Fruit fly (Drosophila melanogaster) whole organism, embryonic: ENCODE data around the gene Pcif1.
A peak's percentile ranks its signal among the peaks of the same experiment; 100 is the strongest.

Experiments
- B-H1 ChIP-seq: fragments of 200-800 bp; sonication (Bioruptor generic); IDR thresholded peaks from 3 replicates; pipeline ENCODE4 v1.3.6; 2022; ENCODE audit warnings: missing biosample characterization, missing genetic modification characterization
- BtbVII ChIP-seq: fragments of 200-800 bp; sonication (Bioruptor generic); optimal IDR thresholded peaks from 3 replicates; lab custom pipeline; 2017; ENCODE audit warnings: missing biosample characterization, mild to moderate bottlenecking, missing genetic modification characterization
- Bteb2 ChIP-seq: fragments of 200-800 bp; sonication (Bioruptor generic); optimal IDR thresholded peaks from 2 replicates; lab custom pipeline; 2016; ENCODE audit warnings: missing biosample characterization, missing genetic modification characterization
- CG10366 ChIP-seq: fragments of 200-800 bp; sonication (Bioruptor generic); IDR thresholded peaks from 2 replicates; pipeline ENCODE4 v1.3.6; 2022; ENCODE audit warnings: missing biosample characterization, missing genetic modification characterization
- CG10654 ChIP-seq: fragments of 200-800 bp; sonication (Bioruptor generic); optimal IDR thresholded peaks from 2 replicates; lab custom pipeline; 2016; ENCODE audit warnings: missing biosample characterization, missing genetic modification characterization
- CG10959 ChIP-seq: fragments of 200-800 bp; sonication (Bioruptor generic); IDR thresholded peaks from 2 replicates; pipeline ENCODE4 v1.3.6; 2022; ENCODE audit warnings: missing biosample characterization, missing genetic modification characterization
- CG11085 ChIP-seq: fragments of 200-800 bp; sonication (Bioruptor generic); IDR thresholded peaks from 2 replicates; pipeline ENCODE4 v1.3.6; 2022; ENCODE audit warnings: missing biosample characterization, missing genetic modification characterization
- CG11696 ChIP-seq: fragments of 200-800 bp; sonication (Bioruptor generic); IDR thresholded peaks from 2 replicates; pipeline ENCODE4 v1.3.6; 2022; ENCODE audit warnings: missing biosample characterization, missing genetic modification characterization
- CG12071 ChIP-seq: fragments of 200-800 bp; sonication (Bioruptor generic); optimal IDR thresholded peaks from 3 replicates; lab custom pipeline; 2018; ENCODE audit warnings: missing biosample characterization, mild to moderate bottlenecking, missing genetic modification characterization
- CG12155 ChIP-seq: fragments of 200-800 bp; sonication (Bioruptor generic); optimal IDR thresholded peaks from 3 replicates; lab custom pipeline; 2016; ENCODE audit warnings: missing biosample characterization, missing genetic modification characterization
- CG12942 ChIP-seq: fragments of 200-800 bp; sonication (Bioruptor generic); optimal IDR thresholded peaks from 3 replicates; lab custom pipeline; 2016; ENCODE audit warnings: missing biosample characterization, missing genetic modification characterization
- CG14965 ChIP-seq: fragments of 200-800 bp; sonication (Bioruptor generic); optimal IDR thresholded peaks from 2 replicates; lab custom pipeline; 2016; ENCODE audit warnings: missing biosample characterization, missing genetic modification characterization, borderline replicate concordance
- CG6272 ChIP-seq: fragments of 200-800 bp; sonication (Bioruptor generic); IDR thresholded peaks from 2 replicates; pipeline ENCODE4 v1.3.6; 2022; ENCODE audit warnings: missing biosample characterization, missing genetic modification characterization
- CG6813 ChIP-seq: fragments of 200-800 bp; sonication (Bioruptor generic); optimal IDR thresholded peaks from 2 replicates; lab custom pipeline; 2017; ENCODE audit warnings: missing biosample characterization, missing genetic modification characterization, mild to moderate bottlenecking, moderate library complexity, missing genetic modification reagents
- Dek ChIP-seq: fragments of 200-800 bp; sonication (Bioruptor generic); optimal IDR thresholded peaks from 3 replicates; lab custom pipeline; 2019; ENCODE audit warnings: missing biosample characterization, mild to moderate bottlenecking, missing genetic modification characterization, moderate library complexity
- E2f1 ChIP-seq: fragments of 200-800 bp; sonication (Bioruptor generic); IDR thresholded peaks from 2 replicates; pipeline ENCODE4 v1.3.6; 2022; ENCODE audit warnings: missing biosample characterization, missing genetic modification characterization
- Eip74EF ChIP-seq, 2 experiments: fragments of 200-800 bp in 1 of 2; fragments of >200 bp in 1 of 2; sonication (Bioruptor generic) in 1 of 2; optimal IDR thresholded peaks; 2 replicates each; lab custom pipeline; 2017 to 2019; ENCODE audit warnings: missing biosample characterization in 2 of 2, missing genetic modification characterization in 2 of 2, mild to moderate bottlenecking in 1 of 2, moderate library complexity in 1 of 2
- Ets97D ChIP-seq: fragments of 200-800 bp; sonication (Bioruptor generic); optimal IDR thresholded peaks from 3 replicates; lab custom pipeline; 2016; ENCODE audit warnings: missing biosample characterization, missing genetic modification characterization
- H15 ChIP-seq: fragments of 200-800 bp; sonication (Bioruptor generic); IDR thresholded peaks from 3 replicates; pipeline ENCODE4 v1.3.6; 2022; ENCODE audit warnings: missing biosample characterization, missing genetic modification characterization
- HLH4C ChIP-seq: fragments of 200-800 bp; sonication (Bioruptor generic); IDR thresholded peaks from 3 replicates; pipeline ENCODE4 v1.3.6; 2022; ENCODE audit warnings: missing biosample characterization, missing genetic modification characterization; ENCODE audit not compliant: partially characterized antibody
- Poxn ChIP-seq: fragments of 200-800 bp; sonication (Bioruptor generic); IDR thresholded peaks from 2 replicates; pipeline ENCODE4 v1.3.6; 2022; ENCODE audit warnings: missing biosample characterization, missing genetic modification characterization
- Sox102F ChIP-seq: fragments of 200-800 bp; sonication (Bioruptor generic); optimal IDR thresholded peaks from 2 replicates; lab custom pipeline; 2018; ENCODE audit warnings: missing biosample characterization, mild to moderate bottlenecking, missing genetic modification characterization, moderate library complexity
- Usf ChIP-seq: fragments of 200-800 bp; sonication (Bioruptor generic); optimal IDR thresholded peaks from 2 replicates; lab custom pipeline; 2017; ENCODE audit warnings: missing genotype, missing biosample characterization, missing genetic modification characterization
- ab ChIP-seq: fragments of 200-800 bp; sonication (Bioruptor generic); optimal IDR thresholded peaks from 2 replicates; lab custom pipeline; 2016; ENCODE audit warnings: missing biosample characterization, missing genetic modification characterization
- chinmo ChIP-seq: fragments of 200-800 bp; sonication (Bioruptor generic); IDR thresholded peaks from 4 replicates; pipeline ENCODE4 v1.3.6; 2022; ENCODE audit warnings: missing biosample characterization, missing genetic modification characterization; ENCODE audit not compliant: partially characterized antibody
- croc ChIP-seq: fragments of 200-800 bp; sonication (Bioruptor generic); conservative IDR thresholded peaks from 3 replicates; pipeline ENCODE4 v1.3.6; 2022; ENCODE audit warnings: missing biosample characterization, missing genetic modification characterization
- dati ChIP-seq: fragments of 200-800 bp; sonication (Bioruptor generic); IDR thresholded peaks from 2 replicates; pipeline ENCODE4 v1.3.6; 2022; ENCODE audit warnings: missing biosample characterization, missing genetic modification characterization
- dmrt99B ChIP-seq: fragments of 200-800 bp; sonication (Bioruptor generic); optimal IDR thresholded peaks from 2 replicates; lab custom pipeline; 2018; ENCODE audit warnings: missing biosample characterization, mild to moderate bottlenecking, missing genetic modification characterization, moderate library complexity
- dysf ChIP-seq: fragments of 200-800 bp; sonication (Bioruptor generic); IDR thresholded peaks from 3 replicates; pipeline ENCODE4 v1.3.6; 2022; ENCODE audit warnings: missing biosample characterization, missing genetic modification characterization
- en ChIP-seq: fragments of 200-800 bp; sonication (Bioruptor generic); optimal IDR thresholded peaks from 2 replicates; lab custom pipeline; 2016; ENCODE audit warnings: missing biosample characterization, missing genetic modification characterization
- fru ChIP-seq: fragments of >200 bp; optimal IDR thresholded peaks from 2 replicates; lab custom pipeline; 2017
- lmd ChIP-seq: fragments of 200-800 bp; sonication (Bioruptor generic); IDR thresholded peaks from 2 replicates; pipeline ENCODE4 v1.3.6; 2022; ENCODE audit warnings: missing biosample characterization, missing genetic modification characterization
- nau ChIP-seq: fragments of 200-800 bp; sonication (Bioruptor generic); optimal IDR thresholded peaks from 3 replicates; lab custom pipeline; 2017; ENCODE audit warnings: missing biosample characterization, mild to moderate bottlenecking, missing genetic modification characterization, missing genetic modification reagents
- odd ChIP-seq: fragments of 200-800 bp; sonication (Bioruptor generic); optimal IDR thresholded peaks from 2 replicates; lab custom pipeline; 2017; ENCODE audit warnings: missing biosample characterization, mild to moderate bottlenecking, missing genetic modification characterization
- otp ChIP-seq: fragments of 200-800 bp; sonication (Bioruptor generic); IDR thresholded peaks from 3 replicates; pipeline ENCODE4, ENCODE4 v1.3.6; 2022; ENCODE audit warnings: missing biosample characterization, missing genetic modification characterization
- pb ChIP-seq: fragments of 200-800 bp; sonication (Bioruptor generic); optimal IDR thresholded peaks from 3 replicates; lab custom pipeline; 2016; ENCODE audit warnings: missing biosample characterization, missing genetic modification characterization
- pfk ChIP-seq: fragments of 200-800 bp; sonication (Bioruptor generic); optimal IDR thresholded peaks from 2 replicates; lab custom pipeline; 2018; ENCODE audit warnings: missing biosample characterization, mild to moderate bottlenecking, missing genetic modification characterization, moderate library complexity
- pho ChIP-seq: fragments of 200-800 bp; sonication (Bioruptor generic); optimal IDR thresholded peaks from 2 replicates; lab custom pipeline; 2016; ENCODE audit warnings: missing biosample characterization, missing genetic modification characterization
- pnt ChIP-seq: fragments of 200-800 bp; sonication (Bioruptor generic); optimal IDR thresholded peaks from 3 replicates; lab custom pipeline; 2016; ENCODE audit warnings: missing biosample characterization, missing genetic modification characterization
- pum ChIP-seq: fragments of 200-800 bp; sonication (Bioruptor generic); optimal IDR thresholded peaks from 2 replicates; lab custom pipeline; 2016; ENCODE audit warnings: missing biosample characterization, missing genetic modification characterization
- row ChIP-seq: fragments of 200-800 bp; sonication (Bioruptor generic); IDR thresholded peaks from 3 replicates; pipeline ENCODE4 v1.3.6; 2022; ENCODE audit warnings: missing biosample characterization, missing genetic modification characterization
- schlank ChIP-seq: fragments of 200-800 bp; sonication (Bioruptor generic); optimal IDR thresholded peaks from 2 replicates; lab custom pipeline; 2018; ENCODE audit warnings: missing biosample characterization, mild to moderate bottlenecking, missing genetic modification characterization
- scrt ChIP-seq: fragments of 200-800 bp; sonication (Bioruptor generic); optimal IDR thresholded peaks from 2 replicates; lab custom pipeline; 2018; ENCODE audit warnings: missing biosample characterization, mild to moderate bottlenecking, missing genetic modification characterization, moderate library complexity
- slou ChIP-seq: fragments of 200-800 bp; sonication (Bioruptor generic); optimal IDR thresholded peaks from 3 replicates; lab custom pipeline; 2016; ENCODE audit warnings: missing biosample characterization, missing genetic modification characterization
- so ChIP-seq: fragments of 200-800 bp; sonication (Bioruptor generic); IDR thresholded peaks from 3 replicates; pipeline ENCODE4 v1.3.6; 2022; ENCODE audit warnings: missing biosample characterization, missing genetic modification characterization
- ssp ChIP-seq: fragments of 200-800 bp; sonication (Bioruptor generic); IDR thresholded peaks from 2 replicates; pipeline ENCODE4 v1.3.6; 2022; ENCODE audit warnings: missing biosample characterization, missing genetic modification characterization
- usp ChIP-seq: fragments of >200 bp; optimal IDR thresholded peaks from 2 replicates; lab custom pipeline; 2017; ENCODE audit warnings: missing biosample characterization, missing genetic modification characterization
- wek ChIP-seq: fragments of 200-800 bp; sonication (Bioruptor generic); optimal IDR thresholded peaks from 3 replicates; lab custom pipeline; 2018; ENCODE audit warnings: missing biosample characterization, mild to moderate bottlenecking, missing genetic modification characterization, moderate library complexity
- z ChIP-seq: fragments of 200-800 bp; sonication (Bioruptor generic); IDR thresholded peaks from 3 replicates; pipeline ENCODE4 v1.3.6; 2022; ENCODE audit warnings: missing biosample characterization, missing genetic modification characterization

Gene Pcif1

DNA sequence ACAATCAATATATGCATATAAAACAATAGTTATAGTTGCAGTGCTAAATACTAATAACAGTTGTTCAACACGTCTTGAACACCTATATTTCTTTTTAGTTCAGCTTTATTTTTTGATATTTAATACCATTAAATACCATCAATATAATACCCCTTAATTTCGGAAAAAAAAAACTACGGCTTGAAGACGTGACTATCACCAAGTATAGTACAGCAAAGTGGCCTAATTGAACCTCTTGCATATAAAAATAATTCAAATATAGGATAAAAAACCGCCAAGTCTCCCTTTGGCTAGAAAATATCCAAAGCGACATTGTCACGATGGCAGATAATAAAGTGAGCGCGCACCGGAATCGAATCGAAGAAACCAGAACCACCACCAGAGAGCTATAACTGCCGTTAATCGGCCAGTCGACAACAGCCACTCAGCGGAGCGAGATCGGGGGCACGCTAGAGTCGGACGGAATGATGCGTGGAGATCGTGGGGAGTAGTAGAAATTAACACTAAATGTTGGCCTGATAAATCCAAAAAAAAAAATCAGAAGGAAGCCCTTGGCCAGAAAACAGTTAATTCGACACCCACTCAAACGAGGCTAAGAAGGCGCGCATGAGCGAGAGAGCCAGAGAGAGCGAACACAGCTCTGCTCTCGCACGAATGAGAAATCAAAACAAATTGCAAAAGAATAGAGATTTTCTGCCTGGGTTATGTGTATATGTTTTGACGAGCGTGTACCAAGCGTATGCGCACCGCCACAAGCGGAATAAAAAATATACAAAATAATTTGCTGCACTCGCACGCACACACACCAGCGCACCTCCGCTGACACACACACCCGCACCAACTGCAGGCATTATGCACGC lies 955 bp downstream of the Pcif1 start (continued):
- TF ChIP-seq croc (GFP tag; lab: Robert Waterston, UW) (no peak), H15 (GFP tag; lab: Robert Waterston, UW) (no peak), B-H1 (GFP tag; lab: Robert Waterston, UW) (no peak; the same call in 2 of the 3 replicates), slou (GFP tag; lab: Kevin White, UChicago) (no peak), HLH4C (GFP tag; lab: Robert Waterston, UW) (no peak; the same call in 2 of the 3 replicates), z (GFP tag; lab: Robert Waterston, UW) (peak; percentile 67; the same call in 2 of the 3 replicates), ab (GFP tag; lab: Kevin White, UChicago) (no peak), CG14965 (no peak), CG12155 (GFP tag; lab: Kevin White, UChicago) (peak; percentile 21), CG6813 (peak; percentile 40), wek (GFP tag; lab: Kevin White, UChicago) (no peak), pfk (GFP tag; lab: Kevin White, UChicago) (peak; percentile 45), usp (GFP tag; lab: Kevin White, UChicago) (no peak), BtbVII (GFP tag; lab: Kevin White, UChicago) (peak; percentile 37), pum (GFP tag; lab: Kevin White, UChicago) (no peak), lmd (GFP tag; lab: Robert Waterston, UW) (no peak), CG10366 (GFP tag; lab: Robert Waterston, UW) (no peak), pho (peak; percentile 44), Poxn (GFP tag; lab: Robert Waterston, UW) (no peak), Ets97D (GFP tag; lab: Kevin White, UChicago) (no peak), pnt (GFP tag; lab: Kevin White, UChicago) (no peak), CG10959 (GFP tag; lab: Robert Waterston, UW) (0 out of 2 replicates have a peak, but pooled peaks have one; percentile 25), Bteb2 (GFP tag; lab: Kevin White, UChicago) (no peak), E2f1 (GFP tag; lab: Robert Waterston, UW) (no peak; the same call in 1 of the 2 replicates), Usf (GFP tag; lab: Kevin White, UChicago) (no peak), ssp (GFP tag; lab: Robert Waterston, UW) (no peak), CG6272 (GFP tag; lab: Robert Waterston, UW) (no peak), odd (GFP tag; lab: Kevin White, UChicago) (peak; percentile 40), schlank (tag; lab: Kevin White, UChicago) (no peak), CG12071 (GFP tag; lab: Kevin White, UChicago) (no peak), so (GFP tag; lab: Robert Waterston, UW) (peak; percentile 57; the same call in 1 of the 3 replicates), nau (GFP tag; lab: Kevin White, UChicago) (no peak), dmrt99B (peak; percentile 37), fru (lab: Kevin White, UChicago) (no peak), Dek (tag; lab: Kevin White, UChicago) (peak; percentile 67), CG11085 (GFP tag; lab: Robert Waterston, UW) (no peak), otp (GFP tag; lab: Robert Waterston, UW) (peak; percentile 53; the same call in 1 of the 3 replicates), scrt (peak; percentile 37), Eip74EF (GFP tag; optimal IDR thresholded peaks at IDR 0.05; lab: Kevin White, UChicago) (peak in 1 of 2 experiments; percentile 56), dysf (no peak), chinmo (peak; percentile 79; the same call in 3 of the 4 replicates), en (GFP tag; lab: Kevin White, UChicago) (no peak), dati (GFP tag; lab: Robert Waterston, UW) (no peak), pb (GFP tag; lab: Kevin White, UChicago) (no peak), row (GFP tag; lab: Robert Waterston, UW) (peak; percentile 93), CG12942 (no peak), Sox102F (GFP tag; lab: Kevin White, UChicago) (no peak), CG11696 (0 out of 2 replicates have a peak, but pooled peaks have one; percentile 16), CG10654 (GFP tag; lab: Kevin White, UChicago) (no peak)
